Worm (Caenorhabditis elegans): Measurements from ENCODE around the gene M01F1.4.

- TF ChIP-seq lin-11 (tag; optimal IDR thresholded peaks at IDR 0.05): no peak
- no peak for TF ChIP-seq ztf-11 (tag; optimal IDR thresholded peaks at IDR 0.05)
- TF ChIP-seq snpc-4 (tag; optimal IDR thresholded peaks at IDR 0.05): no peak
- no peak for TF ChIP-seq ama-1 (optimal IDR thresholded peaks at IDR 0.05)
- no peak for TF ChIP-seq zag-1 (tag; optimal IDR thresholded peaks at IDR 0.05)
- TF ChIP-seq mab-5 (tag; optimal IDR thresholded peaks at IDR 0.05): no peak
- no peak for TF ChIP-seq R02D3.7 (tag; optimal IDR thresholded peaks at IDR 0.05)
Measured at ce11 chrIII:3511808-3512207, 2.0 kb upstream of the M01F1.4 start.

Data from whole organism, L2 larva.